Worm (Caenorhabditis elegans) whole organism, L4 larva: ENCODE measurements around the gene F49H12.2.

Experiments
- D1046.2 ChIP-seq: fragments of 200-800 bp; sonication (Bioruptor generic); IDR thresholded peaks from 2 replicates; pipeline ENCODE4 v1.3.6; 2022; ENCODE audit warnings: missing genetic modification characterization, missing compliant biosample characterization
- F10B5.3 ChIP-seq: sonication (generic microtip); optimal IDR thresholded peaks from 2 replicates; lab custom pipeline; 2016; ENCODE audit warnings: mild to moderate bottlenecking, missing genetic modification characterization, missing compliant biosample characterization
- F37D6.2 ChIP-seq: sonication (generic microtip); optimal IDR thresholded peaks from 2 replicates; lab custom pipeline; 2016; ENCODE audit warnings: mild to moderate bottlenecking, missing genetic modification characterization, missing compliant biosample characterization
- R02D3.7 ChIP-seq: fragments of 150-350 bp; sonication (generic microtip); optimal IDR thresholded peaks from 3 replicates; lab custom pipeline; 2014; ENCODE audit warnings: missing biosample characterization, missing genetic modification characterization
- T26A8.4 ChIP-seq: fragments of 200-800 bp; sonication (Bioruptor generic); IDR thresholded peaks from 2 replicates; pipeline ENCODE4 v1.3.6; 2022; ENCODE audit warnings: missing genetic modification characterization, missing compliant biosample characterization
- Y48G9A.11 ChIP-seq: fragments of 200-800 bp; sonication (Bioruptor generic); IDR thresholded peaks from 2 replicates; pipeline ENCODE4 v1.3.6; 2022; ENCODE audit warnings: missing genetic modification reagents, missing genetic modification characterization, missing compliant biosample characterization
- ZK337.2 ChIP-seq: fragments of 200-800 bp; sonication (Bioruptor generic); IDR thresholded peaks from 2 replicates; pipeline ENCODE4 v1.3.6; 2022; ENCODE audit warnings: missing genetic modification reagents, missing genetic modification characterization, missing compliant biosample characterization
- aha-1 ChIP-seq: fragments of 150-350 bp; peaks from one replicate; lab custom pipeline; 2014; ENCODE audit warnings: missing biosample characterization, missing genetic modification characterization
- aly-2 ChIP-seq: sonication (generic microtip); optimal IDR thresholded peaks from 2 replicates; lab custom pipeline; 2018; ENCODE audit warnings: missing biosample characterization, missing genetic modification characterization
- ceh-44 ChIP-seq: fragments of 200-800 bp; sonication (Bioruptor generic); IDR thresholded peaks from 2 replicates; pipeline ENCODE4 v1.3.6; 2022; ENCODE audit warnings: missing genetic modification reagents, missing genetic modification characterization, missing compliant biosample characterization
- daf-16 ChIP-seq, 3 experiments: sonication (generic microtip); optimal IDR thresholded peaks; 2 replicates each; lab custom pipeline; 2016 to 2017; ENCODE audit warnings: missing genetic modification characterization in 3 of 3, missing genetic modification reagents in 3 of 3, mild to moderate bottlenecking in 2 of 3, missing compliant biosample characterization in 2 of 3, missing biosample characterization in 1 of 3, moderate library complexity in 1 of 3
- daf-8 ChIP-seq: fragments of 200-800 bp; sonication (Bioruptor generic); IDR thresholded peaks from 2 replicates; pipeline ENCODE4 v1.3.6; 2022; ENCODE audit warnings: missing genetic modification characterization, missing compliant biosample characterization
- dve-1 ChIP-seq: sonication (generic microtip); optimal IDR thresholded peaks from 2 replicates; lab custom pipeline; 2017; ENCODE audit warnings: antibody characterized with exemption, mild to moderate bottlenecking, missing genetic modification characterization, missing compliant biosample characterization; ENCODE audit not compliant: insufficient read depth
- egl-27 ChIP-seq: sonication (generic microtip); optimal IDR thresholded peaks from 3 replicates; lab custom pipeline; 2017; ENCODE audit warnings: missing biosample characterization, missing genetic modification reagents, missing genetic modification characterization
- hif-1 ChIP-seq, 2 experiments: sonication (generic microtip); optimal IDR thresholded peaks; 2 replicates each; lab custom pipeline; 2016 to 2017; ENCODE audit warnings: missing compliant biosample characterization in 2 of 2, missing genetic modification characterization in 2 of 2, missing genetic modification reagents in 2 of 2, missing genotype in 2 of 2, mild to moderate bottlenecking in 1 of 2
- hlh-11 ChIP-seq: fragments of 200-800 bp; sonication (Bioruptor generic); optimal IDR thresholded peaks from 2 replicates; lab custom pipeline; 2018; ENCODE audit warnings: mild to moderate bottlenecking, missing genetic modification characterization, missing compliant biosample characterization
- hlh-30 ChIP-seq: sonication (generic microtip); optimal IDR thresholded peaks from 2 replicates; lab custom pipeline; 2017; ENCODE audit warnings: antibody characterized with exemption, mild to moderate bottlenecking, missing genetic modification characterization, missing compliant biosample characterization; ENCODE audit not compliant: insufficient read depth
- jun-1 ChIP-seq: fragments of 150-350 bp; optimal IDR thresholded peaks from 2 replicates; lab custom pipeline; 2014; ENCODE audit warnings: missing biosample characterization, missing genetic modification reagents, missing genetic modification characterization
- lin-1 ChIP-seq: fragments of 200-800 bp; sonication (Bioruptor generic); IDR thresholded peaks from 2 replicates; pipeline ENCODE4 v1.3.6; 2022; ENCODE audit warnings: missing genetic modification reagents, missing genetic modification characterization, missing compliant biosample characterization
- lsy-2 ChIP-seq, 2 experiments: fragments of 150-350 bp in 1 of 2; sonication (generic microtip) in 1 of 2; optimal IDR thresholded peaks; 2 replicates each; lab custom pipeline; 2014 to 2017; ENCODE audit warnings: missing biosample characterization in 2 of 2, missing genetic modification characterization in 2 of 2
- mdt-29 ChIP-seq: fragments of 200-800 bp; sonication (Bioruptor generic); IDR thresholded peaks from 2 replicates; pipeline ENCODE4 v1.3.6; 2022; ENCODE audit warnings: missing genetic modification reagents, missing genetic modification characterization, missing compliant biosample characterization
- mes-2 ChIP-seq: sonication (generic microtip); optimal IDR thresholded peaks from 2 replicates; lab custom pipeline; 2016; ENCODE audit warnings: missing genotype, mild to moderate bottlenecking, missing genetic modification characterization, missing compliant biosample characterization; ENCODE audit not compliant: poor library complexity, severe bottlenecking
- mxl-2 ChIP-seq: fragments of 200-800 bp; sonication (Bioruptor generic); conservative IDR thresholded peaks from 2 replicates; pipeline ENCODE4 v1.3.6; 2022; ENCODE audit warnings: missing genetic modification reagents, missing genetic modification characterization, missing compliant biosample characterization
- mxl-3 ChIP-seq: fragments of 200-800 bp; sonication (Bioruptor generic); optimal IDR thresholded peaks from 2 replicates; lab custom pipeline; 2018; ENCODE audit warnings: mild to moderate bottlenecking, missing genetic modification characterization, missing compliant biosample characterization
- nhr-42 ChIP-seq: fragments of 200-800 bp; sonication (Bioruptor generic); IDR thresholded peaks from 2 replicates; pipeline ENCODE4 v1.3.6; 2022; ENCODE audit warnings: missing genetic modification characterization, missing compliant biosample characterization
- nhr-48 ChIP-seq: sonication (generic microtip); optimal IDR thresholded peaks from 2 replicates; lab custom pipeline; 2016; ENCODE audit warnings: mild to moderate bottlenecking, missing genetic modification characterization, missing compliant biosample characterization
- nhr-6 ChIP-seq: fragments of 150-350 bp; optimal IDR thresholded peaks from 2 replicates; lab custom pipeline; 2014; ENCODE audit warnings: missing biosample characterization, missing genetic modification characterization
- pha-4 ChIP-seq, 2 experiments: fragments of 150-350 bp in 1 of 2; fragments of 200-800 bp in 1 of 2; sonication (Bioruptor generic) in 1 of 2; IDR thresholded peaks in 1 of 2; optimal IDR thresholded peaks in 1 of 2; 2 replicates each; pipeline versions ENCODE4 v1.3.6 to Lab custom; 2014 to 2022; ENCODE audit warnings: missing genetic modification characterization in 2 of 2, missing genetic modification reagents in 2 of 2, missing biosample characterization in 1 of 2, missing compliant biosample characterization in 1 of 2
- php-3 ChIP-seq: fragments of 200-800 bp; sonication (Bioruptor generic); IDR thresholded peaks from 2 replicates; pipeline ENCODE4 v1.3.6; 2022; ENCODE audit warnings: missing genetic modification reagents, missing genetic modification characterization, missing compliant biosample characterization
- pqm-1 ChIP-seq: sonication (generic microtip); optimal IDR thresholded peaks from 2 replicates; lab custom pipeline; 2017; ENCODE audit warnings: missing biosample characterization, missing genetic modification characterization
- skn-1 ChIP-seq: fragments of 150-350 bp; optimal IDR thresholded peaks from 2 replicates; lab custom pipeline; 2014; ENCODE audit warnings: missing biosample characterization, missing genetic modification characterization
- snpc-1.2 ChIP-seq: fragments of 200-800 bp; sonication (Bioruptor generic); IDR thresholded peaks from 2 replicates; pipeline ENCODE4 v1.3.6; 2022; ENCODE audit warnings: missing genetic modification reagents, missing genetic modification characterization, missing compliant biosample characterization
- spr-1 ChIP-seq: sonication (generic microtip); optimal IDR thresholded peaks from 2 replicates; lab custom pipeline; 2016; ENCODE audit warnings: mild to moderate bottlenecking, missing genetic modification characterization, missing compliant biosample characterization
- spr-3 ChIP-seq: fragments of 200-800 bp; sonication (Bioruptor generic); optimal IDR thresholded peaks from 2 replicates; lab custom pipeline; 2018; ENCODE audit warnings: mild to moderate bottlenecking, missing genetic modification characterization, missing compliant biosample characterization
- tag-97 ChIP-seq: fragments of 200-800 bp; sonication (Bioruptor generic); IDR thresholded peaks from 2 replicates; pipeline ENCODE4 v1.3.6; 2022; ENCODE audit warnings: missing genetic modification characterization, missing compliant biosample characterization
- tra-1 ChIP-seq: fragments of 200-800 bp; sonication (Bioruptor generic); IDR thresholded peaks from 2 replicates; pipeline ENCODE4 v1.3.6; 2022; ENCODE audit warnings: missing genetic modification reagents, missing genetic modification characterization, missing compliant biosample characterization
- unc-62 ChIP-seq, 3 experiments: fragments of 150-350 bp in 1 of 3; sonication (generic microtip); optimal IDR thresholded peaks in 2 of 3; peaks in 1 of 3; 1 replicate in 1 of 3; 2 replicates in 2 of 3; lab custom pipeline; 2014 to 2017; ENCODE audit warnings: missing biosample characterization in 3 of 3, missing genetic modification characterization in 3 of 3, missing genetic modification reagents in 3 of 3, missing genotype in 1 of 3
- ztf-7 ChIP-seq: fragments of 150-350 bp; optimal IDR thresholded peaks from 2 replicates; lab custom pipeline; 2014; ENCODE audit warnings: missing biosample characterization, missing genetic modification characterization

F49H12.2 gene

DNA sequence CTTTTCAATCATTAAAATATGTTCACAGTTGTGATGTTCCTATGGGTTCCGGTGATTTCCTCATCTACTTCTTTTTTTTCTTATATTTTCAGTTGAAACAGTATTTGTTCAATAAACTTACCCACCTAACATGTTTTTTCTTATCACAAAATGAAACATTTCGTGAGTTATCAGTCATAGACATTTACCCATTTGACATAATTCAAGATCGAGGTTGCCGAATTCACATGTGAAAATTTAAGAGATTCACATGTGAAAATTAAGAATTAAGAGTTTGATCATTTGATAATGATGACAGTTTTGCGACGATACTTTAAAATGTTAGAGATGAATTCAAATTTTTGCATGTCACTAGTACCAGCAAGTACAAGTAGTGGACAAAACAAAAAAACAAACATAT is 22.3 kb downstream of the F49H12.2 start (continued):
- no peak for TF ChIP-seq lsy-2 (tag; optimal IDR thresholded peaks at IDR 0.05; lab: Kevin White, UChicago)
- TF ChIP-seq snpc-1.2 (GFP tag; lab: Robert Waterston, UW): no peak
- no peak for TF ChIP-seq Y48G9A.11 (GFP tag; lab: Robert Waterston, UW)
- TF ChIP-seq hlh-11: peak; percentile 69
- no peak for TF ChIP-seq ceh-44 (GFP tag; lab: Robert Waterston, UW)
- TF ChIP-seq hlh-30 (tag; lab: Kevin White, UChicago): peak; percentile 46
- TF ChIP-seq tra-1: 0 out of 2 replicates have a peak, but pooled peaks have one; percentile 30
- peak; percentile 83 for TF ChIP-seq dve-1 (tag; lab: Kevin White, UChicago)

DNA sequence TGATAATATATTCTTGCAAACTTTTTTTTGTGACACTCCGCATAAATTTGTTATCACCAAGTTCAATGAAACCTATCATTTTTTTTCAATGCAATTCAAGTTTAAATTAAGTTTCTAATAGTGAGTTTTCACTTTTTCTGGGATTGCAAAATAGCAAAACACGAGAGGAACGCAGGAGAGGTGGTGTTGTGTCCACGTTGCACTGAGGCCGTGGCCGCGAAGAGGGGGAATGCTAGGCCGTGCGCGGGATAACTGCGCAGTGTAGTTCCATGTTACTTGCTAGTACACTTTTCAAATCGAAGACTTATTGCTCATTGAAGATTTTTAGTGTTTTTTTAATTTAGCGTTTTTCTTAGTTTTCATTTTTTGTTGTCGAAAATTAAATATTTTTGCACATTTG is 23.1 kb downstream of the F49H12.2 start:
- TF ChIP-seq unc-62 (GFP tag; optimal IDR thresholded peaks at IDR 0.05 in 1 of 2; lab: Kevin White, UChicago) (peak in 1 of 2 experiments; percentile 30), unc-62 (tag; optimal IDR thresholded peaks at IDR 0.05; lab: Kevin White, UChicago) (no peak), mxl-3 (peak; percentile 71), nhr-48 (tag; lab: Kevin White, UChicago) (no peak), Y48G9A.11 (GFP tag; lab: Robert Waterston, UW) (no peak), mxl-2 (GFP tag; lab: Robert Waterston, UW) (no peak), lin-1 (GFP tag; lab: Robert Waterston, UW) (no peak), spr-3 (GFP tag; lab: Kevin White, UChicago) (no peak), nhr-42 (no peak), R02D3.7 (tag; lab: Kevin White, UChicago) (no peak), pqm-1 (tag; lab: Kevin White, UChicago) (peak; percentile 15), hlh-30 (tag; lab: Kevin White, UChicago) (peak; percentile 1), mdt-29 (no peak), pha-4 (GFP tag; IDR thresholded peaks at IDR 0.05; lab: Robert Waterston, UW) (no peak), pha-4 (tag; optimal IDR thresholded peaks at IDR 0.05; lab: Kevin White, UChicago) (no peak), aly-2 (tag; lab: Kevin White, UChicago) (no peak), hif-1 (tag; optimal IDR thresholded peaks at IDR 0.05; lab: Kevin White, UChicago) (peak in 1 of 2 experiments; percentile 1), ZK337.2 (no peak)

ce11 chrX:2108682-2109081 is 23.6 kb downstream of the F49H12.2 start, which contains the start of gene F53B1.2:
Gene F53B1.2, plus strand, starts transcription at chrX:2108982.
- no peak for TF ChIP-seq mes-2 (tag; lab: Kevin White, UChicago)
- TF ChIP-seq D1046.2 (GFP tag; lab: Robert Waterston, UW): no peak
- no peak for TF ChIP-seq skn-1 (tag; lab: Kevin White, UChicago)
- TF ChIP-seq tag-97 (GFP tag; lab: Robert Waterston, UW): no peak
- no peak for TF ChIP-seq T26A8.4 (GFP tag; lab: Robert Waterston, UW)
- no peak for TF ChIP-seq mxl-2 (GFP tag; lab: Robert Waterston, UW)
- TF ChIP-seq mxl-3: no peak
- no peak for TF ChIP-seq pqm-1 (tag; lab: Kevin White, UChicago)

DNA sequence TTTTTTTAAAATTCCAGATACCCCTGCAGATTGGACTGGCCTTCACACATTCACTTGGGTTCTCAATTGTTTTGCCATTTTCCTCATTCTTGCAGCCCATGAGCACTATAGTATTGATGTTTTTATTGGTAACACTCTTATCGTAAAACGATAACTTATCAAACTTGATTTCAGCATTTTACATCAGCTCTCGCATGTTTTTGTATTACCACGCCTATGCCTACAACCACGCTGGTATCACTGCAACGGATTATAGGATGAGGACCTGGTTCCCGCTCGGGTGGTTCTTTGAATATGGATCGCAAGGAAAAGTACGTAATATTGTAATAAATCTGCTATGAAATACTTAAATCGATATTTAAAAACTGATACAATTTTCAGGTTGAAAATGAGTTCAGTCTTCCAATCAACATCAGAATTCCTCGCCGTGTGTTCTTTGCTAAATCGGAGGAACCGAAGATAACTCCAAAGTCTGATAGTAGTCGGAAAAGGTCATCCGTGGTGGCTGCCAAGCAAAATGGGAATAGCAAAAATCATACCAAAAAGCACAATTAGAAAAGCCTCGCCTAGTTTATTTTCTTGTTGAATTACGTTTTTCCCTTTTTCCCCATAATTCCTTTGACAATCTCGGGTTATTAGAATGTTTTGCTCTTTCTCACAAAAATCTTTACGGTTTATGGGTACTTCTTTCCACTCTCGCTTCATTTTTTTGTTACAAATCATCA is 25.7 kb downstream of the F49H12.2 start:
- TF ChIP-seq T26A8.4 (GFP tag; lab: Robert Waterston, UW) (peak; percentile 73; the same call in 1 of the 2 replicates), ztf-7 (tag; lab: Kevin White, UChicago) (no peak), nhr-6 (no peak), unc-62 (GFP tag; optimal IDR thresholded peaks at IDR 0.05 in 1 of 2; lab: Kevin White, UChicago) (peak in 1 of 2 experiments; percentile 96), unc-62 (tag; optimal IDR thresholded peaks at IDR 0.05; lab: Kevin White, UChicago) (no peak), F10B5.3 (tag; lab: Kevin White, UChicago) (no peak), spr-1 (tag; lab: Kevin White, UChicago) (no peak), ZK337.2 (no peak), F37D6.2 (tag; lab: Kevin White, UChicago) (no peak), daf-8 (GFP tag; lab: Robert Waterston, UW) (no peak), daf-16 (GFP tag; optimal IDR thresholded peaks at IDR 0.05; lab: Kevin White, UChicago) (no peak), daf-16 (tag; optimal IDR thresholded peaks at IDR 0.05; lab: Kevin White, UChicago) (no peak), aha-1 (tag; lab: Kevin White, UChicago) (peak; percentile 47), egl-27 (tag; lab: Kevin White, UChicago) (no peak), jun-1 (tag; lab: Kevin White, UChicago) (no peak), php-3 (no peak)
